Fruit fly (Drosophila melanogaster) whole organism, wandering third instar larva: Measurements from ENCODE around the gene Zcchc7.

Experiments
- Abd-B ChIP-seq: fragments of >200 bp; optimal IDR thresholded peaks from 2 replicates; lab custom pipeline; 2017; ENCODE audit warnings: missing biosample characterization, missing genetic modification characterization
- CG32264 ChIP-seq: fragments of 200-800 bp; sonication (Bioruptor generic); optimal IDR thresholded peaks from 2 replicates; lab custom pipeline; 2016; ENCODE audit warnings: missing biosample characterization, missing genetic modification characterization
- CG9705 ChIP-seq: fragments of 200-800 bp; sonication (Bioruptor generic); optimal IDR thresholded peaks from 2 replicates; lab custom pipeline; 2018; ENCODE audit warnings: missing biosample characterization, mild to moderate bottlenecking, missing genetic modification characterization
- Dfd ChIP-seq: fragments of >200 bp; optimal IDR thresholded peaks from 2 replicates; lab custom pipeline; 2017; ENCODE audit warnings: missing biosample characterization, missing genetic modification characterization
- Dif ChIP-seq: fragments of 200-275, 200-300 bp; sonication (Bioruptor generic); optimal IDR thresholded peaks from 2 replicates; lab custom pipeline; 2018; ENCODE audit warnings: missing biosample characterization, missing genetic modification characterization; ENCODE audit not compliant: partially characterized antibody
- GATAd ChIP-seq: sonication (Bioruptor generic); optimal IDR thresholded peaks from 2 replicates; lab custom pipeline; 2016; ENCODE audit warnings: missing biosample characterization, missing genetic modification characterization
- HLH106 ChIP-seq: fragments of 200-800 bp; optimal IDR thresholded peaks from 3 replicates; lab custom pipeline; 2019; ENCODE audit warnings: missing biosample characterization, mild to moderate bottlenecking, missing genetic modification characterization, moderate library complexity
- Hr78 ChIP-seq: fragments of >200 bp; optimal IDR thresholded peaks from 2 replicates; lab custom pipeline; 2017; ENCODE audit warnings: missing biosample characterization, missing genetic modification characterization
- Hr83 ChIP-seq: fragments of 200-300 bp; sonication (Bioruptor generic); optimal IDR thresholded peaks from 2 replicates; lab custom pipeline; 2016; ENCODE audit warnings: missing biosample characterization, mild to moderate bottlenecking, missing genetic modification characterization, moderate library complexity; ENCODE audit not compliant: poor library complexity, severe bottlenecking
- Jra ChIP-seq: sonication (Bioruptor generic); optimal IDR thresholded peaks from 2 replicates; lab custom pipeline; 2016; ENCODE audit warnings: missing biosample characterization, missing genetic modification characterization
- Mio ChIP-seq: sonication (Bioruptor generic); optimal IDR thresholded peaks from 2 replicates; lab custom pipeline; 2016; ENCODE audit warnings: missing biosample characterization, missing genetic modification characterization
- Myc ChIP-seq: fragments of >200 bp; optimal IDR thresholded peaks from 2 replicates; lab custom pipeline; 2017
- N ChIP-seq: fragments of >200 bp; optimal IDR thresholded peaks from 2 replicates; lab custom pipeline; 2018; ENCODE audit warnings: missing biosample characterization, missing external identifiers, missing genetic modification characterization
- OdsH ChIP-seq: fragments of 200-800 bp; sonication (Bioruptor generic); optimal IDR thresholded peaks from 2 replicates; lab custom pipeline; 2016; ENCODE audit warnings: missing biosample characterization, mild to moderate bottlenecking, missing genetic modification characterization
- Rel ChIP-seq, 2 experiments: fragments of 200-800 bp; sonication (Bioruptor generic) in 1 of 2; optimal IDR thresholded peaks; 2 replicates in 1 of 2; 3 replicates in 1 of 2; lab custom pipeline; 2016 to 2019; ENCODE audit warnings: mild to moderate bottlenecking in 2 of 2, missing biosample characterization in 2 of 2, missing genetic modification characterization in 2 of 2, moderate library complexity in 1 of 2
- Sp1 ChIP-seq: fragments of 200-800 bp; sonication (Bioruptor generic); optimal IDR thresholded peaks from 3 replicates; lab custom pipeline; 2019; ENCODE audit warnings: missing biosample characterization, mild to moderate bottlenecking, missing genetic modification characterization, moderate library complexity
- Vsx2 ChIP-seq: fragments of 200-300, 225-300 bp; sonication (Bioruptor generic); optimal IDR thresholded peaks from 2 replicates; lab custom pipeline; 2018; ENCODE audit warnings: missing biosample characterization, missing genetic modification characterization; ENCODE audit not compliant: partially characterized antibody
- br ChIP-seq: fragments of 200-800 bp; sonication (Bioruptor generic); optimal IDR thresholded peaks from 2 replicates; lab custom pipeline; 2016; ENCODE audit warnings: missing biosample characterization, missing genetic modification characterization
- dl ChIP-seq, 2 experiments: fragments of 175-275, 200-275 bp in 1 of 2; fragments of 200-275 bp in 1 of 2; sonication (Bioruptor generic); optimal IDR thresholded peaks; lab custom pipeline; 2018; ENCODE audit warnings: mild to moderate bottlenecking in 2 of 2, missing biosample characterization in 2 of 2, missing genetic modification characterization in 2 of 2, moderate library complexity in 2 of 2; ENCODE audit not compliant: partially characterized antibody in 2 of 2, insufficient read depth in 1 of 2
- dmrt93B ChIP-seq: fragments of 200-800 bp; sonication (Bioruptor generic); optimal IDR thresholded peaks from 2 replicates; lab custom pipeline; 2018; ENCODE audit warnings: missing biosample characterization, mild to moderate bottlenecking, missing genetic modification characterization
- dsf ChIP-seq: sonication (Bioruptor generic); optimal IDR thresholded peaks from 2 replicates; lab custom pipeline; 2016; ENCODE audit warnings: missing biosample characterization, missing genetic modification characterization, borderline replicate concordance
- ey ChIP-seq: fragments of 200-800 bp; sonication (Bioruptor generic); optimal IDR thresholded peaks from 2 replicates; lab custom pipeline; 2016; ENCODE audit warnings: missing biosample characterization, missing genetic modification characterization
- foxo ChIP-seq, 2 experiments: fragments of 200-800 bp; sonication (Bioruptor generic); optimal IDR thresholded peaks; 2 replicates in 1 of 2; 3 replicates in 1 of 2; lab custom pipeline; 2016 to 2017; ENCODE audit warnings: missing biosample characterization in 2 of 2, missing genetic modification characterization in 2 of 2
- h ChIP-seq: fragments of 200-800 bp; sonication (Bioruptor generic); optimal IDR thresholded peaks from 3 replicates; lab custom pipeline; 2016; ENCODE audit warnings: missing biosample characterization, mild to moderate bottlenecking, missing genetic modification characterization
- jim ChIP-seq: fragments of 175-275, 200-325 bp; sonication (Bioruptor generic); optimal IDR thresholded peaks from 2 replicates; lab custom pipeline; 2016; ENCODE audit warnings: missing biosample characterization, mild to moderate bottlenecking, missing genetic modification characterization
- lola ChIP-seq: fragments of >200 bp; optimal IDR thresholded peaks from 2 replicates; lab custom pipeline; 2017; ENCODE audit warnings: missing biosample characterization, missing genetic modification characterization
- pan ChIP-seq: fragments of >200 bp; optimal IDR thresholded peaks from 2 replicates; lab custom pipeline; 2017
- psq ChIP-seq: fragments of 200-800 bp; sonication (Bioruptor generic); optimal IDR thresholded peaks from 3 replicates; lab custom pipeline; 2017; ENCODE audit warnings: missing biosample characterization, mild to moderate bottlenecking, missing genetic modification characterization, moderate library complexity
- rgr ChIP-seq: fragments of 200-800 bp; sonication (Bioruptor generic); optimal IDR thresholded peaks from 3 replicates; lab custom pipeline; 2016; ENCODE audit warnings: missing biosample characterization, mild to moderate bottlenecking, missing genetic modification characterization
- sage ChIP-seq: fragments of 200-800 bp; sonication (Bioruptor generic); optimal IDR thresholded peaks from 2 replicates; lab custom pipeline; 2016; ENCODE audit warnings: missing biosample characterization, mild to moderate bottlenecking, missing genetic modification characterization
- tai ChIP-seq: sonication (Bioruptor generic); optimal IDR thresholded peaks from 2 replicates; lab custom pipeline; 2016; ENCODE audit warnings: missing biosample characterization, missing genetic modification characterization
- usp ChIP-seq: fragments of >200 bp; optimal IDR thresholded peaks from 2 replicates; lab custom pipeline; 2017; ENCODE audit warnings: missing biosample characterization, missing genetic modification characterization
- woc ChIP-seq: sonication (Bioruptor generic); optimal IDR thresholded peaks from 2 replicates; lab custom pipeline; 2016; ENCODE audit warnings: missing biosample characterization, mild to moderate bottlenecking, missing genetic modification characterization

Gene Zcchc7

DNA sequence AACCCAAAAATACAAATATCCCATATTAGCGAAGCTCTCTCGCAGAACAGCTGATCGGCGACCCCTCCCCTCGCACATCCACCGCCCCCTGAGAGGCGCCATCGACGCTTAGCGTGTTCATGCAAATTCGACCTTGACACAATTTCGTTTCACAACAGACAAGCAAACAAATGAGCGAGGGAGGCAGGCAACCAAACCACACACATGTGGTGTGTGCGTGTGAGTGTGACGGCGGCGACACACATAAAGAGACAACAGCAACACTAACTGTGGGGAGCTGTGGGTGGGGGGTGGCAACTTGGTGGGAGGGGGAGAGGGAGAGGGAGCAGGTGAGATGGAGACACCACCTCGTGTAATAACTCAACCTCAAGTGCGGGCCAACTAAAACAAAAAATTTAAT lies 20.5 kb upstream of the Zcchc7 start:
- TF ChIP-seq CG32264 (GFP tag; lab: Kevin White, UChicago), result no peak
- TF ChIP-seq Vsx2 (GFP tag; lab: Kevin White, UChicago), result no peak
- no peak for TF ChIP-seq pan (lab: Kevin White, UChicago)
- TF ChIP-seq dmrt93B, result no peak
- TF ChIP-seq CG9705 (GFP tag; lab: Kevin White, UChicago), result no peak
- TF ChIP-seq Hr78 (GFP tag; lab: Kevin White, UChicago), result no peak
- no peak for TF ChIP-seq OdsH (GFP tag; lab: Kevin White, UChicago)
- TF ChIP-seq lola (GFP tag; lab: Kevin White, UChicago), result no peak
- TF ChIP-seq N (GFP tag; lab: Kevin White, UChicago), result no peak
- no peak for TF ChIP-seq Mio
- no peak for TF ChIP-seq h (GFP tag; lab: Kevin White, UChicago)
- no peak for TF ChIP-seq Myc (lab: Kevin White, UChicago)
- TF ChIP-seq dl (GFP tag; optimal IDR thresholded peaks at IDR 0.05; lab: Kevin White, UChicago; ENCODE audit: insufficient read depth in 1 of 2, partially characterized antibody in 2 of 2), result no peak
- no peak for TF ChIP-seq jim (GFP tag; lab: Kevin White, UChicago)
- no peak for TF ChIP-seq Abd-B (GFP tag; lab: Kevin White, UChicago)
- TF ChIP-seq sage (GFP tag; lab: Kevin White, UChicago), result no peak
- no peak for TF ChIP-seq usp
- no peak for TF ChIP-seq psq (GFP tag; lab: Kevin White, UChicago)

DNA sequence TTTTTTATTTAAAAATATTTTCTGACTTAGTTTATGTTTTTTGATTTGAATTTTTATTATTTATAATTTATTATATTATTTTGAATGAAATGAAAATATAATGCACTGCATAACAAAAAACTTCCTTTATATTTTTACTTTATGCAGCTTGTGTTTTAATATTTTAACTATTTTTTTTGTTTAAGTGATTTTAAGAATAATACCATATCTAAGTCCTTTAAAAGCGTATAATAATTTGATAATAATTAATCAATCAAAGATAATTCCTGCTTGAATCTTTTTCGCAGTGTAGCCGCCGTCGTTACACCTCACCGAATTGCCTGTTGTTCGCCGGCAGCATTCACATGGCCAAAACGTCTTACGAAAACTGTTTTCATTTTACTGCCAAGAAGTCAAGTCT lies 20.0 kb upstream of the Zcchc7 start:
- TF ChIP-seq Dif (GFP tag; lab: Kevin White, UChicago), result no peak
- TF ChIP-seq Myc (lab: Kevin White, UChicago), result no peak
- no peak for TF ChIP-seq tai (GFP tag; lab: Kevin White, UChicago)
- TF ChIP-seq OdsH (GFP tag; lab: Kevin White, UChicago), result no peak
- TF ChIP-seq HLH106 (tag; lab: Kevin White, UChicago), result no peak
- no peak for TF ChIP-seq Sp1 (GFP tag; lab: Kevin White, UChicago)
- TF ChIP-seq Hr83, result no peak
- no peak for TF ChIP-seq lola (GFP tag; lab: Kevin White, UChicago)

DNA sequence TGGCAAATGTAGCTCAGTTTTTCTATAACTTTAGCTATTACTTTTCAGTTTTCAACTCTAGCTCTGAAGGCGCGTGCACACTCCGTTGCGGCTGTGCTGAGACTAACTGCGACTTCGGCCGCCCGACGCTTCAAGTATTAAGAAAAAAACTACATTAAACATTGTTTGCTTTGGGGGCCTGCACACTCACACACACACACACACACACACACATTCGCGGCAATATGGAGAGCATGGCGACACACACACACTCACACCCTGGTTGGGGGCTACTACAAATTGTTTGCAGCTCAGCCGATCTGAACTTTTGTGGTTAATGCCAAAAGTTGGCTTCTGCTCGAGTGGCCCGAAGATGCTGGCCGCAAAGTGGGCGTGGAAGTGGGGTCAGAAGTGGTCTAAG lies 16.2 kb upstream of the Zcchc7 start, which contains the start of gene CG13024:
TSS of gene CG13024 (minus strand) at position 108 of the 400 bp plus-strand sequence.
- TF ChIP-seq Myc (lab: Kevin White, UChicago) (no peak), pan (lab: Kevin White, UChicago) (no peak), GATAd (GFP tag; lab: Kevin White, UChicago) (no peak), lola (GFP tag; lab: Kevin White, UChicago) (no peak), rgr (GFP tag; lab: Kevin White, UChicago) (no peak), CG9705 (GFP tag; lab: Kevin White, UChicago) (no peak), jim (GFP tag; lab: Kevin White, UChicago) (no peak), dl (GFP tag; optimal IDR thresholded peaks at IDR 0.05; lab: Kevin White, UChicago; ENCODE audit: insufficient read depth in 1 of 2, partially characterized antibody in 2 of 2) (no peak), Rel (GFP tag; optimal IDR thresholded peaks at IDR 0.05; lab: Kevin White, UChicago) (no peak), Rel (tag; optimal IDR thresholded peaks at IDR 0.05; lab: Kevin White, UChicago) (no peak), CG32264 (GFP tag; lab: Kevin White, UChicago) (no peak), ey (GFP tag; lab: Kevin White, UChicago) (no peak), Dif (GFP tag; lab: Kevin White, UChicago) (no peak)

DNA sequence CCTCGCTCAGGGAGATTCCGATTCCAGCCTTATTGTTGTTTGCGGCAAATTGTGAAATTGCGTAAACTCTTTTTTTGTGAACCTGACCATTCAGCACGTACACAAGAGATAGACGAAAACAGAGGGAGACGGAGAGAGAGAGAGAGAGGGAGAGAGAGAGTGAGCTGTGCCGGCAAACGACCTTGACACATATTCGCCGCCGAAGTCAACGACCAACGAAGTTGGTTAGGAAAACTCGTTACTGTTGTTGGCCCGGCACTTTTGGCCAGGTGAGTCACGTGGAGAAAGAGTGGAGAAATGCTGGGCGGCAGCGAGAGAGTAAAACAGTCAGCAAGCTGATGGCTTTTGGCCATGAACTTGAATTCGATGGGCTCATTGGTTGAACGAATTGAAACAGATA lies 15.2 kb upstream of the Zcchc7 start:
- no peak for TF ChIP-seq Dif (GFP tag; lab: Kevin White, UChicago)
- no peak for TF ChIP-seq h (GFP tag; lab: Kevin White, UChicago)
- no peak for TF ChIP-seq HLH106 (tag; lab: Kevin White, UChicago)
- TF ChIP-seq psq (GFP tag; lab: Kevin White, UChicago), result no peak
- no peak for TF ChIP-seq N (GFP tag; lab: Kevin White, UChicago)
- no peak for TF ChIP-seq ey (GFP tag; lab: Kevin White, UChicago)
- no peak for TF ChIP-seq Sp1 (GFP tag; lab: Kevin White, UChicago)

DNA sequence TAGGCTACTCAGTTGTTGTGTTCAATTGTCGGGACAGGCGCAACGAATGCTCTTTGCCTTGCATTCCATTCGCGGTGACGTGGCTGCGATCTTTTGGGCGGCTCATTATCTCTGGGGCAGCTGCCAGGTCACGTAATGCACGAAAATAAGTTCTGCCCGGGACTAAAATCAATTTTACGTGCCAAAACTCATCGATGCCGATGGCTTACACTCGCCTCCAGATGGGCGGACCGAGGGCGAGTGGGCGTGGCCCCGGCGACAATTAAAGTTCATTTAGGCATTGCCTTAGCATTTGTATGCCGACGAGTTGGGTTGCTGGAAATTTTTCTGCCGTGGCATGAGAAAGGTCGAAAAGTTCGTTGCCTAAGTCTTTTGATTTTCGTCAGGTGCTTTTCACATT lies 8.5 kb upstream of the Zcchc7 start:
- TF ChIP-seq Dfd (GFP tag; lab: Kevin White, UChicago) (no peak), Rel (GFP tag; optimal IDR thresholded peaks at IDR 0.05; lab: Kevin White, UChicago) (no peak), Rel (tag; optimal IDR thresholded peaks at IDR 0.05; lab: Kevin White, UChicago) (no peak), Myc (lab: Kevin White, UChicago) (no peak), foxo (GFP tag; optimal IDR thresholded peaks at IDR 0.05; lab: Kevin White, UChicago) (no peak), sage (GFP tag; lab: Kevin White, UChicago) (no peak), Jra (GFP tag; lab: Kevin White, UChicago) (no peak), h (GFP tag; lab: Kevin White, UChicago) (no peak), N (GFP tag; lab: Kevin White, UChicago) (no peak), dsf (GFP tag; lab: Kevin White, UChicago) (no peak), CG9705 (GFP tag; lab: Kevin White, UChicago) (no peak), OdsH (GFP tag; lab: Kevin White, UChicago) (no peak), tai (GFP tag; lab: Kevin White, UChicago) (no peak), psq (GFP tag; lab: Kevin White, UChicago) (no peak), br (no peak), woc (no peak), GATAd (GFP tag; lab: Kevin White, UChicago) (no peak)
